Worm (Caenorhabditis elegans): ENCODE data around the gene dnj-7.

The dnj-7 gene

ce11 chrX:7238562-7238961 is 44.2 kb downstream of the dnj-7 start, which contains the start of gene F46H5.3:
F46H5.3 (minus strand) TSS chrX:7238662.
- no peak for TF ChIP-seq med-1 (GFP tag; optimal IDR thresholded peaks at IDR 0.05; ENCODE audit: insufficient read depth)
- TF ChIP-seq ztf-29 (GFP tag; IDR thresholded peaks at IDR 0.05), result no peak
- no peak for TF ChIP-seq flt-1 (GFP tag; IDR thresholded peaks at IDR 0.05)
- no peak for TF ChIP-seq ztf-23 (GFP tag; IDR thresholded peaks at IDR 0.05)
- no peak for TF ChIP-seq ref-1 (GFP tag; conservative IDR thresholded peaks at IDR 0.05)
- TF ChIP-seq klf-2 (GFP tag; conservative IDR thresholded peaks at IDR 0.05), result no peak
- no peak for TF ChIP-seq tab-1 (GFP tag; IDR thresholded peaks at IDR 0.05)

- TF ChIP-seq tab-1 (GFP tag; IDR thresholded peaks at IDR 0.05) (no peak), ref-1 (GFP tag; conservative IDR thresholded peaks at IDR 0.05) (no peak), cog-1 (tag; optimal IDR thresholded peaks at IDR 0.05) (no peak), ztf-23 (GFP tag; IDR thresholded peaks at IDR 0.05) (no peak), ztf-29 (GFP tag; IDR thresholded peaks at IDR 0.05) (no peak), T22C8.4 (GFP tag; IDR thresholded peaks at IDR 0.05) (no peak), med-1 (GFP tag; optimal IDR thresholded peaks at IDR 0.05; ENCODE audit: insufficient read depth) (no peak), flt-1 (GFP tag; IDR thresholded peaks at IDR 0.05) (no peak), klf-2 (GFP tag; conservative IDR thresholded peaks at IDR 0.05) (no peak)
These were observed 47.8 kb downstream of the dnj-7 start for ce11 chrX:7242119-7242518.

- no peak for TF ChIP-seq klf-2 (GFP tag; conservative IDR thresholded peaks at IDR 0.05)
- TF ChIP-seq flt-1 (GFP tag; IDR thresholded peaks at IDR 0.05), result no peak
- no peak for TF ChIP-seq cog-1 (tag; optimal IDR thresholded peaks at IDR 0.05)
- no peak for TF ChIP-seq ztf-23 (GFP tag; IDR thresholded peaks at IDR 0.05)
These were observed 48.5 kb downstream of the dnj-7 start, which contains the start of gene F46H5.7 for ce11 chrX:7242878-7243277. F46H5.7 (minus strand) TSS chrX:7242983.

- no peak for TF ChIP-seq tab-1 (GFP tag; IDR thresholded peaks at IDR 0.05)
- no peak for TF ChIP-seq klf-2 (GFP tag; conservative IDR thresholded peaks at IDR 0.05)
- TF ChIP-seq med-1 (GFP tag; optimal IDR thresholded peaks at IDR 0.05; ENCODE audit: insufficient read depth), result no peak
- TF ChIP-seq T22C8.4 (GFP tag; IDR thresholded peaks at IDR 0.05), result no peak
- TF ChIP-seq ztf-23 (GFP tag; IDR thresholded peaks at IDR 0.05), result no peak
- no peak for TF ChIP-seq flt-1 (GFP tag; IDR thresholded peaks at IDR 0.05)
- TF ChIP-seq ztf-29 (GFP tag; IDR thresholded peaks at IDR 0.05), result no peak
- no peak for TF ChIP-seq ref-1 (GFP tag; conservative IDR thresholded peaks at IDR 0.05)
- no peak for TF ChIP-seq cog-1 (tag; optimal IDR thresholded peaks at IDR 0.05)
These were observed 50.4 kb downstream of the dnj-7 start for ce11 chrX:7244756-7245155.
